Worm (Caenorhabditis elegans) whole organism, midembryonic: ENCODE data around the gene T25B2.1.

ENCODE experiments used
- cog-1 ChIP-seq: sonication (generic microtip); optimal IDR thresholded peaks from 2 replicates; lab custom pipeline; 2016; ENCODE audit warnings: missing genetic modification characterization, missing compliant biosample characterization
- ztf-29 ChIP-seq: fragments of 200-800 bp; sonication (Bioruptor generic); IDR thresholded peaks from 2 replicates; pipeline ENCODE4 v1.3.6; 2022; ENCODE audit warnings: missing genetic modification reagents, missing genetic modification characterization, missing compliant biosample characterization

DNA sequence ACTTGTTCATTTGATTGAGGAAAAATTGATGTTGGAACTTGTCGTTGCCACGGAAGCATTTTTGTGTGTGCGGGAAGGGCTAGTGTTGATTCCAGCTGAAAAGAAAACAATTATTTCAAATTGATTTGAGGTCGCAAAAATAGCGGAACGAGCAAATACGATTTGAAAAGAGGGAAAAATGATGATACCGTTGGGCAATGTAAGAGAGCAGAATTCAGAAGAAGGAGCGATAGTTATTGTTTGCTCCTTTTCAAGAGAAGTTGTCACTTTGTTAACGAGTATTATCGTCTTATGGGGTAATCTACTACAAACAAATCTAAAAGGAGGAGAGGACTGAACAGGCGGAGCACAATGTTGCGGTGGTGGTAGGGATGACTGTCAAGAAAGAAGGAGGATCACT lies 13.3 kb upstream of the T25B2.1 start, which contains the start of gene odd-2:
- no peak for TF ChIP-seq ztf-29 (GFP tag; lab: Robert Waterston, UW)
- TF ChIP-seq cog-1, result no peak
